Worm (Caenorhabditis elegans) whole organism, mixed stage, embryonic: ENCODE measurements around the gene F28C6.8.

Source experiments
- ceh-83 ChIP-seq: fragments of 200-800 bp; sonication (Bioruptor generic); optimal IDR thresholded peaks from 2 replicates; lab custom pipeline; 2018; ENCODE audit warnings: mild to moderate bottlenecking, missing genetic modification characterization, missing compliant biosample characterization
- ces-1 ChIP-seq: fragments of 150-350 bp; optimal IDR thresholded peaks from 2 replicates; lab custom pipeline; 2014; ENCODE audit warnings: missing biosample characterization, missing genetic modification reagents, missing genetic modification characterization
- lsy-2 ChIP-seq: fragments of 150-350 bp; optimal IDR thresholded peaks from 2 replicates; lab custom pipeline; 2014; ENCODE audit warnings: missing biosample characterization, missing genetic modification characterization
- nhr-237 ChIP-seq: fragments of 150-350 bp; optimal IDR thresholded peaks from 2 replicates; lab custom pipeline; 2014; ENCODE audit warnings: missing biosample characterization, missing genetic modification characterization
- nhr-28 ChIP-seq: fragments of 150-350 bp; optimal IDR thresholded peaks from 2 replicates; lab custom pipeline; 2014; ENCODE audit warnings: missing biosample characterization, missing genetic modification characterization
- nhr-76 ChIP-seq: sonication (generic microtip); optimal IDR thresholded peaks from 2 replicates; lab custom pipeline; 2017; ENCODE audit warnings: missing biosample characterization, missing genetic modification characterization

DNA sequence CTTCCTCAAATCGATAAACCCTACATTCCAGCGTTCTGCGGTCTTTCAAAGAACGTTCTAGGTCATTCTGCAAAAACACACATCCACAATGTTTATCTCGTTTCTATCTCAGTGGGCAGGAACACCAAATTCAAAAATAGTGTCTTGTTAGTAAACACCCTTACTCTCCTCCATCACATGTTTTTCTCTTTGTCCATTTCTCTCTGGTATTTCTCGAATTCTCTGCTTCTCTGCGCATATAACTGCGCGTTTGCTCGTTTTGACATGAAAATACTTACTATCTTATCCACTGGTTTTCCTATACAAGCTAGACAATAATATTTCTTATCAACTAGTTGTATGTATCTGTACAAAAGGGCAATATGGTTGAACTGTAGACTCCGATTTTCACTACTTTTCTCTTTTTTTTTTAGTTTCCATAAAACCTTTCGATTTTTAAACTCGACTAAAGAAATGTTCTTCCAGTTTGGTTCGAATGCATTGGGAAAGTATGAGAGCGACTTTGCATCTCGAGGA lies 44.1 kb downstream of the F28C6.8 start, which contains the start of gene pyr-1:
- TF ChIP-seq nhr-237, result no peak
- TF ChIP-seq ces-1 (GFP tag; lab: Kevin White, UChicago), result no peak
- TF ChIP-seq ceh-83 (GFP tag; lab: Kevin White, UChicago), result no peak
- no peak for TF ChIP-seq nhr-76 (tag; lab: Kevin White, UChicago)
- no peak for TF ChIP-seq lsy-2
- no peak for TF ChIP-seq nhr-28
